Worm (Caenorhabditis elegans) whole organism, L1 larva: ENCODE measurements around the gene lec-5.

ENCODE experiments used
- C16A3.4 ChIP-seq: fragments of 150-350 bp; optimal IDR thresholded peaks from 2 replicates; lab custom pipeline; 2014; ENCODE audit warnings: missing biosample characterization, missing genetic modification characterization
- C34B4.2 ChIP-seq: sonication (generic microtip); optimal IDR thresholded peaks from 2 replicates; lab custom pipeline; 2017; ENCODE audit warnings: mild to moderate bottlenecking, missing genetic modification characterization, missing compliant biosample characterization
- F16B12.6 ChIP-seq: fragments of 150-350 bp; optimal IDR thresholded peaks from 2 replicates; lab custom pipeline; 2014; ENCODE audit warnings: missing biosample characterization, missing genetic modification characterization
- Y116A8C.19 ChIP-seq: sonication (generic microtip); optimal IDR thresholded peaks from 2 replicates; lab custom pipeline; 2016; ENCODE audit warnings: missing compliant biosample characterization, missing genetic modification characterization, borderline replicate concordance
- alr-1 ChIP-seq: fragments of 200-800 bp; sonication (Bioruptor generic); optimal IDR thresholded peaks from 2 replicates; lab custom pipeline; 2018; ENCODE audit warnings: borderline replicate concordance, mild to moderate bottlenecking, missing genetic modification characterization, missing compliant biosample characterization
- aly-2 ChIP-seq: fragments of 150-350 bp; optimal IDR thresholded peaks from 2 replicates; lab custom pipeline; 2014; ENCODE audit warnings: missing biosample characterization, missing genetic modification characterization
- ama-1 ChIP-seq: fragments of 150-350 bp; optimal IDR thresholded peaks from 2 replicates; lab custom pipeline; 2014
- blmp-1 ChIP-seq: fragments of 150-350 bp; optimal IDR thresholded peaks from 2 replicates; lab custom pipeline; 2014; ENCODE audit warnings: missing biosample characterization, missing genetic modification characterization
- ceh-63 ChIP-seq: fragments of 200-800 bp; sonication (Bioruptor generic); optimal IDR thresholded peaks from 2 replicates; lab custom pipeline; 2018; ENCODE audit warnings: mild to moderate bottlenecking, missing genetic modification characterization, missing compliant biosample characterization
- ceh-8 ChIP-seq: fragments of 200-800 bp; sonication (Bioruptor generic); optimal IDR thresholded peaks from 2 replicates; lab custom pipeline; 2018; ENCODE audit warnings: mild to moderate bottlenecking, missing genetic modification characterization, moderate library complexity, missing compliant biosample characterization
- ceh-82 ChIP-seq, 3 experiments: fragments of 150-350 bp in 1 of 3; sonication (generic microtip) in 2 of 3; optimal IDR thresholded peaks; 2 replicates each; lab custom pipeline; 2014 to 2017; ENCODE audit warnings: missing biosample characterization in 3 of 3, missing genetic modification characterization in 3 of 3
- ces-1 ChIP-seq: fragments of 150-350 bp; optimal IDR thresholded peaks from 2 replicates; lab custom pipeline; 2014; ENCODE audit warnings: missing biosample characterization, missing genetic modification reagents, missing genetic modification characterization
- dsc-1 ChIP-seq: sonication (generic microtip); optimal IDR thresholded peaks from 2 replicates; lab custom pipeline; 2016; ENCODE audit warnings: mild to moderate bottlenecking, missing genetic modification characterization, missing compliant biosample characterization
- egl-13 ChIP-seq: sonication (generic microtip); optimal IDR thresholded peaks from 2 replicates; lab custom pipeline; 2016; ENCODE audit warnings: missing genotype, missing genetic modification reagents, missing genetic modification characterization, missing compliant biosample characterization
- elt-2 ChIP-seq: sonication (generic microtip); optimal IDR thresholded peaks from 2 replicates; lab custom pipeline; 2016; ENCODE audit warnings: missing genetic modification characterization, mild to moderate bottlenecking, inconsistent platforms, missing compliant biosample characterization, missing genetic modification reagents
- ets-5 ChIP-seq: fragments of 200-800 bp; sonication (Bioruptor generic); IDR thresholded peaks from 2 replicates; pipeline ENCODE4 v1.3.6; 2022; ENCODE audit warnings: missing genetic modification characterization, missing compliant biosample characterization
- fkh-10 ChIP-seq: sonication (generic microtip); optimal IDR thresholded peaks from 2 replicates; lab custom pipeline; 2017; ENCODE audit warnings: missing biosample characterization, missing genetic modification reagents, missing genetic modification characterization
- fkh-4 ChIP-seq: sonication (generic microtip); optimal IDR thresholded peaks from 2 replicates; lab custom pipeline; 2016; ENCODE audit warnings: missing compliant biosample characterization, missing genetic modification characterization, borderline replicate concordance
- fkh-8 ChIP-seq: sonication (generic microtip); optimal IDR thresholded peaks from 2 replicates; lab custom pipeline; 2016; ENCODE audit warnings: mild to moderate bottlenecking, missing genetic modification characterization, missing compliant biosample characterization
- grh-1 ChIP-seq: fragments of 200-800 bp; sonication (Bioruptor generic); IDR thresholded peaks from 2 replicates; pipeline ENCODE4 v1.3.6; 2022; ENCODE audit warnings: missing genetic modification reagents, missing genetic modification characterization, missing compliant biosample characterization
- hlh-17 ChIP-seq: fragments of 200-800 bp; sonication (Bioruptor generic); optimal IDR thresholded peaks from 2 replicates; lab custom pipeline; 2018; ENCODE audit warnings: missing genetic modification characterization, mild to moderate bottlenecking, missing compliant biosample characterization, moderate library complexity, borderline replicate concordance
- hlh-4 ChIP-seq: sonication (generic microtip); optimal IDR thresholded peaks from 2 replicates; lab custom pipeline; 2016; ENCODE audit warnings: mild to moderate bottlenecking, missing genetic modification characterization, missing compliant biosample characterization
- hpl-2 ChIP-seq: fragments of 150-350 bp; optimal IDR thresholded peaks from 2 replicates; lab custom pipeline; 2014; ENCODE audit warnings: missing biosample characterization, missing genetic modification reagents, missing genetic modification characterization
- isw-1 ChIP-seq: fragments of 200-800 bp; sonication (Bioruptor generic); IDR thresholded peaks from 2 replicates; pipeline ENCODE4 v1.3.6; 2022; ENCODE audit warnings: missing genetic modification characterization, missing compliant biosample characterization
- jun-1 ChIP-seq: fragments of 150-350 bp; optimal IDR thresholded peaks from 2 replicates; lab custom pipeline; 2014; ENCODE audit warnings: missing biosample characterization, missing genetic modification reagents, missing genetic modification characterization
- lin-13 ChIP-seq: fragments of 150-350 bp; optimal IDR thresholded peaks from 2 replicates; lab custom pipeline; 2014; ENCODE audit warnings: missing biosample characterization, missing genetic modification reagents, missing genetic modification characterization
- lin-35 ChIP-seq, 2 experiments: fragments of 150-350 bp; optimal IDR thresholded peaks; 2 replicates each; lab custom pipeline; 2014; ENCODE audit warnings: missing biosample characterization in 2 of 2, missing genetic modification characterization in 2 of 2, missing genetic modification reagents in 2 of 2
- lir-3 ChIP-seq: sonication (generic microtip); optimal IDR thresholded peaks from 2 replicates; lab custom pipeline; 2016; ENCODE audit warnings: mild to moderate bottlenecking, missing genetic modification characterization, moderate library complexity, missing compliant biosample characterization; ENCODE audit not compliant: poor library complexity
- lsy-2 ChIP-seq, 2 experiments: fragments of 150-350 bp; optimal IDR thresholded peaks; 2 replicates each; lab custom pipeline; 2014; ENCODE audit warnings: missing biosample characterization in 2 of 2, missing genetic modification characterization in 2 of 2
- mep-1 ChIP-seq: fragments of 150-350 bp; optimal IDR thresholded peaks from 2 replicates; lab custom pipeline; 2014; ENCODE audit warnings: missing biosample characterization, missing genetic modification characterization
- nhr-11 ChIP-seq: fragments of 150-350 bp; optimal IDR thresholded peaks from 2 replicates; lab custom pipeline; 2014; ENCODE audit warnings: missing biosample characterization, missing genetic modification characterization
- nhr-12 ChIP-seq: sonication (generic microtip); optimal IDR thresholded peaks from 2 replicates; lab custom pipeline; 2017; ENCODE audit warnings: missing biosample characterization, missing genetic modification characterization
- nhr-19 ChIP-seq: fragments of 200-800 bp; sonication (Bioruptor generic); conservative IDR thresholded peaks from 2 replicates; pipeline ENCODE4 v1.3.6; 2022; ENCODE audit warnings: missing genetic modification characterization, missing compliant biosample characterization
- nhr-20 ChIP-seq: sonication (generic microtip); optimal IDR thresholded peaks from 2 replicates; lab custom pipeline; 2016; ENCODE audit warnings: mild to moderate bottlenecking, missing genetic modification characterization, missing compliant biosample characterization
- nhr-237 ChIP-seq: fragments of 150-350 bp; optimal IDR thresholded peaks from 2 replicates; lab custom pipeline; 2014; ENCODE audit warnings: missing biosample characterization, missing genetic modification characterization
- nhr-28 ChIP-seq: fragments of 150-350 bp; optimal IDR thresholded peaks from 2 replicates; lab custom pipeline; 2014; ENCODE audit warnings: missing biosample characterization, missing genetic modification characterization
- nhr-71 ChIP-seq: sonication (generic microtip); optimal IDR thresholded peaks from 2 replicates; lab custom pipeline; 2016; ENCODE audit warnings: mild to moderate bottlenecking, missing genetic modification characterization, moderate library complexity, missing compliant biosample characterization
- nhr-76 ChIP-seq: sonication (generic microtip); optimal IDR thresholded peaks from 2 replicates; lab custom pipeline; 2017; ENCODE audit warnings: missing biosample characterization, missing genetic modification characterization
- nhr-84 ChIP-seq: sonication (generic microtip); optimal IDR thresholded peaks from 2 replicates; lab custom pipeline; 2017; ENCODE audit warnings: missing biosample characterization, missing genetic modification characterization
- nhr-85 ChIP-seq: sonication (generic microtip); peaks from one replicate; lab custom pipeline; 2016; ENCODE audit warnings: missing genetic modification characterization, inconsistent platforms, missing compliant biosample characterization
- nhr-90 ChIP-seq: sonication (generic microtip); optimal IDR thresholded peaks from 2 replicates; lab custom pipeline; 2016; ENCODE audit warnings: mild to moderate bottlenecking, missing genetic modification characterization, missing compliant biosample characterization; ENCODE audit not compliant: poor library complexity
- pqm-1 ChIP-seq: sonication (generic microtip); optimal IDR thresholded peaks from 3 replicates; lab custom pipeline; 2017; ENCODE audit warnings: missing biosample characterization, missing genetic modification characterization
- rnt-1 ChIP-seq: sonication (generic microtip); optimal IDR thresholded peaks from 2 replicates; lab custom pipeline; 2016; ENCODE audit warnings: mild to moderate bottlenecking, missing genetic modification characterization, moderate library complexity, missing compliant biosample characterization
- skn-1 ChIP-seq: fragments of 150-350 bp; optimal IDR thresholded peaks from 2 replicates; lab custom pipeline; 2014; ENCODE audit warnings: missing biosample characterization, missing genetic modification characterization
- snu-23 ChIP-seq: sonication (generic microtip); optimal IDR thresholded peaks from 2 replicates; lab custom pipeline; 2016; ENCODE audit warnings: missing genetic modification characterization, missing compliant biosample characterization
- sox-4 ChIP-seq: sonication (generic microtip); optimal IDR thresholded peaks from 2 replicates; lab custom pipeline; 2016; ENCODE audit warnings: missing genetic modification characterization, missing compliant biosample characterization
- sup-37 ChIP-seq: fragments of 200-800 bp; sonication (Bioruptor generic); optimal IDR thresholded peaks from 2 replicates; lab custom pipeline; 2018; ENCODE audit warnings: mild to moderate bottlenecking, missing genetic modification characterization, missing compliant biosample characterization
- tbx-2 ChIP-seq: sonication (generic microtip); optimal IDR thresholded peaks from 2 replicates; lab custom pipeline; 2016; ENCODE audit warnings: missing genetic modification characterization, missing compliant biosample characterization
- tlp-1 ChIP-seq: fragments of 150-350 bp; optimal IDR thresholded peaks from 2 replicates; lab custom pipeline; 2014; ENCODE audit warnings: missing biosample characterization, missing genetic modification characterization
- unc-130 ChIP-seq: fragments of 150-350 bp; optimal IDR thresholded peaks from 2 replicates; lab custom pipeline; 2017; ENCODE audit warnings: missing biosample characterization, missing genetic modification characterization, inconsistent platforms
- unc-86 ChIP-seq: sonication (generic microtip); optimal IDR thresholded peaks from 2 replicates; lab custom pipeline; 2016; ENCODE audit warnings: missing genetic modification characterization, missing compliant biosample characterization
- unc-98 ChIP-seq: fragments of 200-800 bp; sonication (Bioruptor generic); IDR thresholded peaks from 2 replicates; pipeline ENCODE4 v1.3.6; 2022; ENCODE audit warnings: missing genetic modification characterization, missing compliant biosample characterization
- ztf-11 ChIP-seq, 2 experiments: sonication (generic microtip); optimal IDR thresholded peaks; 2 replicates each; lab custom pipeline; 2016 to 2017; ENCODE audit warnings: missing genetic modification characterization in 2 of 2, missing biosample characterization in 1 of 2, missing compliant biosample characterization in 1 of 2
- ztf-4 ChIP-seq: fragments of 150-350 bp; optimal IDR thresholded peaks from 2 replicates; lab custom pipeline; 2014; ENCODE audit warnings: missing biosample characterization, missing genetic modification characterization

lec-5 gene

DNA sequence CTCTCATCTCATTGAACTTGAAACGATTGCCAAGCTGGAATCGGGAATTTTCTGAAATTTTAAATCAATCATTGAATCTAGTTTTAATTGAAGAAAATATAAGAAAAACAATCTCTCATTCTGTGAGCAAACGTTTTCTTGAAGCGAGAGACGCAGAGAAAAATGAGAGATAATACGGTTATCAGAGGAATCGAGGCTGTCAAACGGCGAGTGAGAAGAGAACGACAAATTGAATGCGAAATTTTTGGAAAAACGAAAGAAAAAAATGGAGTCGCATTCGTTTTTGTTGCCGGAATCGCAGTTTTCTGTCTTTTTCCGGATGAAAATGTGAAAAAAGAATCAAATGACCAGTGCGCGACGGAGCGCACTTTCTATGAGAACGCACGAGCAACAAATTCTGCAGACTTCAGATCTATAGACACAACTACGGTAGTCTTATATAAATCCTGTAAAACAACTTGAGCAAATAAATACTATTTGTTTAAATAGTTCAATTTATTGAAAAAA lies 32.7 kb upstream of the lec-5 start, which contains the start of gene tex-2 (continued):
- TF ChIP-seq hlh-4 (tag; lab: Kevin White, UChicago) (no peak), fkh-10 (GFP tag; lab: Kevin White, UChicago) (no peak), hpl-2 (GFP tag; lab: Kevin White, UChicago) (no peak), lir-3 (tag; lab: Kevin White, UChicago) (no peak), ztf-11 (tag; optimal IDR thresholded peaks at IDR 0.05; lab: Kevin White, UChicago) (no peak), aly-2 (tag; lab: Kevin White, UChicago) (no peak), grh-1 (GFP tag; lab: Robert Waterston, UW) (no peak), nhr-85 (tag; lab: Kevin White, UChicago) (no peak), nhr-237 (tag; lab: Kevin White, UChicago) (no peak), unc-98 (GFP tag; lab: Robert Waterston, UW) (0 out of 2 replicates have a peak, but pooled peaks have one; percentile 14), elt-2 (tag; lab: Kevin White, UChicago) (peak; percentile 57), ets-5 (GFP tag; lab: Robert Waterston, UW) (no peak), tlp-1 (no peak), lsy-2 (tag; optimal IDR thresholded peaks at IDR 0.05; lab: Kevin White, UChicago) (peak; percentile 7 to 22), nhr-19 (no peak), nhr-71 (tag; lab: Kevin White, UChicago) (peak; percentile 31), nhr-28 (no peak), nhr-12 (tag; lab: Kevin White, UChicago) (no peak), alr-1 (tag; lab: Kevin White, UChicago) (no peak), Y116A8C.19 (tag; lab: Kevin White, UChicago) (no peak), rnt-1 (tag; lab: Kevin White, UChicago) (peak; percentile 32), unc-86 (tag; lab: Kevin White, UChicago) (peak; percentile 4), nhr-20 (tag; lab: Kevin White, UChicago) (peak; percentile 41), sox-4 (tag; lab: Kevin White, UChicago) (no peak), nhr-11 (tag; lab: Kevin White, UChicago) (no peak), ces-1 (no peak), blmp-1 (tag; lab: Kevin White, UChicago) (no peak), sup-37 (GFP tag; lab: Kevin White, UChicago) (no peak), jun-1 (peak; percentile 27), fkh-8 (tag; lab: Kevin White, UChicago) (no peak), ceh-63 (GFP tag; lab: Kevin White, UChicago) (no peak), snu-23 (peak; percentile 22), ceh-82 (tag; optimal IDR thresholded peaks at IDR 0.05; lab: Kevin White, UChicago) (peak in 2 of 3 experiments; percentile 24), hlh-17 (no peak), skn-1 (tag; lab: Kevin White, UChicago) (no peak), tbx-2 (tag; lab: Kevin White, UChicago) (no peak), pqm-1 (tag; lab: Kevin White, UChicago) (no peak), isw-1 (GFP tag; lab: Robert Waterston, UW) (peak; percentile 18), nhr-84 (no peak), nhr-90 (tag; lab: Kevin White, UChicago) (no peak), ztf-4 (tag; lab: Kevin White, UChicago) (no peak), ama-1 (lab: Kevin White, UChicago) (no peak), dsc-1 (no peak), nhr-76 (tag; lab: Kevin White, UChicago) (no peak), mep-1 (tag; lab: Kevin White, UChicago) (no peak), fkh-4 (no peak), lin-35 (GFP tag; optimal IDR thresholded peaks at IDR 0.05; lab: Kevin White, UChicago) (no peak), ceh-8 (GFP tag; lab: Kevin White, UChicago) (no peak), unc-130 (tag; lab: Kevin White, UChicago) (no peak), F16B12.6 (tag; lab: Kevin White, UChicago) (no peak), C34B4.2 (tag; lab: Kevin White, UChicago) (no peak), lin-13 (GFP tag; lab: Kevin White, UChicago) (peak; percentile 48), C16A3.4 (tag; lab: Kevin White, UChicago) (no peak), egl-13 (tag; lab: Kevin White, UChicago) (no peak)
